Worm (Caenorhabditis elegans) whole organism, midembryonic: Measurements from ENCODE around the gene gst-27.
A peak's percentile ranks its signal among the peaks of the same experiment; 100 is the strongest.
"Not testable (repeated sequence)": the region's sequence is repeated elsewhere in the genome, so short reads cannot be mapped to it uniquely, and the experiment has no call there.

Source experiments
- T22C8.4 ChIP-seq: fragments of 200-800 bp; sonication (Bioruptor generic); IDR thresholded peaks from 2 replicates; pipeline ENCODE4 v1.3.6; 2022; ENCODE audit warnings: missing genetic modification characterization, missing compliant biosample characterization
- cog-1 ChIP-seq: sonication (generic microtip); optimal IDR thresholded peaks from 2 replicates; lab custom pipeline; 2016; ENCODE audit warnings: missing genetic modification characterization, missing compliant biosample characterization
- flt-1 ChIP-seq: fragments of 200-800 bp; sonication (Bioruptor generic); IDR thresholded peaks from 2 replicates; pipeline ENCODE4 v1.3.6; 2022; ENCODE audit warnings: missing genetic modification characterization, missing compliant biosample characterization
- klf-2 ChIP-seq: fragments of 200-800 bp; sonication (Bioruptor generic); conservative IDR thresholded peaks from 2 replicates; pipeline ENCODE4 v1.3.6; 2022; ENCODE audit warnings: missing genetic modification reagents, missing genetic modification characterization, missing compliant biosample characterization
- med-1 ChIP-seq: sonication (generic microtip); optimal IDR thresholded peaks from 2 replicates; lab custom pipeline; 2017; ENCODE audit warnings: missing genetic modification characterization, mild to moderate bottlenecking, missing compliant biosample characterization, antibody characterized with exemption, missing genetic modification reagents; ENCODE audit not compliant: insufficient read depth
- ref-1 ChIP-seq: fragments of 200-800 bp; sonication (Bioruptor generic); conservative IDR thresholded peaks from 2 replicates; pipeline ENCODE4 v1.3.6; 2022; ENCODE audit warnings: missing genetic modification reagents, missing genetic modification characterization, missing compliant biosample characterization
- tab-1 ChIP-seq: fragments of 200-800 bp; sonication (Bioruptor generic); IDR thresholded peaks from 2 replicates; pipeline ENCODE4 v1.3.6; 2022; ENCODE audit warnings: missing genetic modification characterization, missing compliant biosample characterization
- ztf-23 ChIP-seq: fragments of 200-800 bp; sonication (Bioruptor generic); IDR thresholded peaks from 2 replicates; pipeline ENCODE4 v1.3.6; 2022; ENCODE audit warnings: missing genetic modification reagents, missing genetic modification characterization, missing compliant biosample characterization
- ztf-29 ChIP-seq: fragments of 200-800 bp; sonication (Bioruptor generic); IDR thresholded peaks from 2 replicates; pipeline ENCODE4 v1.3.6; 2022; ENCODE audit warnings: missing genetic modification reagents, missing genetic modification characterization, missing compliant biosample characterization

The gst-27 gene

DNA sequence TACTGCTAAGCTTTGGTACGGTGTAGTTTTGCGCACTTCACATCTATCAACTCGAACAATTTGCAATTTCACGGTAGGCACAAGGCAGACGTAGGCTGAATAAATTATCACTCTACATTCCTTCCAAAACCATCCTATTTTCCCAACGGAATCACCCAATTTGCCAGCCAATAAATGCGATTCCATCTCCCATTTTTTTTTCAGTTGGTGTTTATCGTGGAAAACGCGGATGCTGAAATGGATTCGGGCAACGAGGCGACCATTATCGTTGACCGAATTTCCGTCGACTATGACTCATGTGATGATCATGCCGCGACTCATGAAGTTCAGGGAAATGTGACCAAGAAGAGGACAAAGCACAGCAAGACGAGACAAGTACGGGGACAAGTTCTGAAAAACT, 17.1 kb downstream of the gst-27 start:
- no peak for TF ChIP-seq T22C8.4 (GFP tag; lab: Robert Waterston, UW)
- no peak for TF ChIP-seq cog-1 (tag; lab: Kevin White, UChicago)
- TF ChIP-seq klf-2 (GFP tag; lab: Robert Waterston, UW): no peak
- no peak for TF ChIP-seq flt-1 (GFP tag; lab: Robert Waterston, UW)

DNA sequence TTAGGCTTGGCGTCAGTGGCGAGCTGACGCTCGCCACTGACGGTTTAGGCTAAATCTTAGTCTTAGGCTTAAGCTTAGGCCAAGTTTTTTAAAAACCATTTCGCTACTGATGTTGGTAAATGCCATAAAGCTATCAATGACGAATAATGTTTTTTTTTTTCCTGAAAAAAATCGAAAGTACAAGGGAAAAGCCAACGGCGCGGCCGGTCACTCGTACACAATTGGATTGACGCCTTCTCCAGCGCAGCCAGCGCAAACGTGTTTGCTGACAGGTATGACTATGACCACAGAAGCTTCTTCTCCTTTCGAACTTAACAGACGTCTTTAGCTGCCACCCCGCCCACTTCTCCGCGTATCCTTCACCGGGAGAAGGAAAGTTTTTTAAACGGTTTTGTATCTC, 19.9 kb downstream of the gst-27 start, which contains the start of gene Y53F4B.27:
Gene Y53F4B.27 (plus strand): TSS at position 301 of the 400 bp plus-strand sequence.
- TF ChIP-seq ztf-29 (GFP tag; lab: Robert Waterston, UW): no peak
- no peak for TF ChIP-seq ref-1 (GFP tag; lab: Robert Waterston, UW)
- no peak for TF ChIP-seq flt-1 (GFP tag; lab: Robert Waterston, UW)
- TF ChIP-seq T22C8.4 (GFP tag; lab: Robert Waterston, UW): no peak
- no peak for TF ChIP-seq tab-1 (GFP tag; lab: Robert Waterston, UW)
- no peak for TF ChIP-seq ztf-23 (GFP tag; lab: Robert Waterston, UW)
- no peak for TF ChIP-seq med-1 (GFP tag; lab: Kevin White, UChicago)
- TF ChIP-seq klf-2 (GFP tag; lab: Robert Waterston, UW): no peak
- TF ChIP-seq cog-1 (tag; lab: Kevin White, UChicago): no peak

DNA sequence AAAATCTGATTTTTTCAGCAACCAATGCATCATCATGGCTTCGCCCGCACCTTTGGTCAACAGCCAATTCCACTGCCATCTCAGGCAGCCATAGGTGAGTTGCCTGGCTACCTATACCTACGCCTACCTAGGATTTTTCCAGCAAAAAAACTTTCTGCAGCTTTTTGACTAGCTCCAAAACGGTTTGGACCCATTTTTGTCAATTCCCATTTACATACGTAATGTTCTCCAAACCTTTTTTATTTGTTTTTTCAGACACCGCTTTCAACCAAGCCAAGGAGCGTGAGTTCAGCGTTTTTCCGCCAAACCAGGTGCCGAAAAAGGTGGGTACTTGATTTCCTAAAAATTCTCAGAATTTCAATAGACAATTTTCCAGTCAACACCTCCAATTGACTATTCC, 21.8 kb downstream of the gst-27 start:
- TF ChIP-seq klf-2 (GFP tag; lab: Robert Waterston, UW): no peak
- TF ChIP-seq tab-1 (GFP tag; lab: Robert Waterston, UW): no peak
- no peak for TF ChIP-seq ref-1 (GFP tag; lab: Robert Waterston, UW)
- no peak for TF ChIP-seq flt-1 (GFP tag; lab: Robert Waterston, UW)

DNA sequence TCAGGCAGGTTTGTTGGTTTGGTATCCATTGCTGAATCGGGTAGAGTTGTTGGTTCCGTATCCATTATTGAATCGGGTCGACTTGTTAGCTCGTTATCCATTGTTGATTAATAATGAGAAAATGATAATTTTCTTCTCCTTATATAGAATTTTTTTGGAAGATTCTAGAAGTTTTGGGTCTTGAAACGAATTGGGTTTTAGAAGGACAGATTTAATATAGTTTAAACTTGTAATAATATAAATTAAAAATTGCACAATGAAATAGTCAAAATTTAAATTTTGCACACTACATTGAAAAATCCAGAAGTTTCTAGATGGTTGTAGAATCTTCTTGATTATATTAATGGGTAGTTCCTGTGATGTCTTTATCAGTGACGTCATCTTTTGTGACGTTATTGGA, 24.6 kb downstream of the gst-27 start, which contains the start of gene Y53F4B.26:
Gene Y53F4B.26 (minus strand): TSS at position 101 of the 400 bp plus-strand sequence.
- TF ChIP-seq flt-1 (GFP tag; lab: Robert Waterston, UW); tab-1 (GFP tag; lab: Robert Waterston, UW); cog-1 (tag; lab: Kevin White, UChicago): not testable (repeated sequence)

DNA sequence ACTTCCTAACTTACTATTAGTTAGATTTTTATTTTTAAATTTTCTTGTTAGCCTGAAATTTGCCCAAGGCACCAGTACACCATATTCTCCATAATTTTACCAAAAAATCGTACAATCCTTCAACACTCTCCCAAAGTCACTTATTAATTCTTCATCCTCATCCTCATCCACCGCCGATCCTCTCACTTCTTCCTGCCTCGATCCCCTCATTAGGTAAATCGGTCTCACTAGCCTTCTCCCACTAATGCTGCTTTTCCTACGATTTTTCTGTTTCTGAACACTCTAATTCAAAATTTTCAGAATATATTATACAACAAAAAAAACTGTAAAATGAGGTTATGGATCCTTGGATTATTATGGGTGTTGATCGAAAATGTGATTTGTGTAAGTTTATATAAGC, 29.6 kb downstream of the gst-27 start, which contains the start of gene Y53F4B.25:
Gene Y53F4B.25 (plus strand): TSS at position 301 of the 400 bp plus-strand sequence.
- no peak for TF ChIP-seq cog-1 (tag; lab: Kevin White, UChicago)
- TF ChIP-seq ref-1 (GFP tag; lab: Robert Waterston, UW): no peak
- TF ChIP-seq ztf-23 (GFP tag; lab: Robert Waterston, UW): no peak
- TF ChIP-seq ztf-29 (GFP tag; lab: Robert Waterston, UW): no peak
- no peak for TF ChIP-seq med-1 (GFP tag; lab: Kevin White, UChicago)
- no peak for TF ChIP-seq tab-1 (GFP tag; lab: Robert Waterston, UW)
- no peak for TF ChIP-seq flt-1 (GFP tag; lab: Robert Waterston, UW)
- no peak for TF ChIP-seq klf-2 (GFP tag; lab: Robert Waterston, UW)
- no peak for TF ChIP-seq T22C8.4 (GFP tag; lab: Robert Waterston, UW)

DNA sequence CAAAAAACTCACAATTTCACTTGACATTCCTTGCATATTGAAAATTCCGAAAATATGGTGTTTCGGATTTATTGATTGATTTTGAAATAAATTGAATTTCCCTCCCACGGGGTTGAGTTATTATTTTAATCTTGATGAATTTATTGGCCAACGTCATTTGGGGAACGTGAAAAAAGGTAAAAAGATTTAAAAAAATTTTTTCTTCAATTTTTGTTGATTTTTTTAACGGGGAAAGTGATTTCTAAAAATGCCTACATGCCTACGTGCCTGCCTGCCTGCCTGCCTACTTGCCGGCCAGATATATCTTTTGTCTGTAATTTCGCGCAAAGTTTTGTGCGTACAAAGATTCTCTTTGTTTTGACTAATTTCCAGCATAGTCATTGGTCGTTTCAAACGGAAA, 31.2 kb downstream of the gst-27 start, which contains the start of gene Y53F4B.24:
Gene Y53F4B.24 (minus strand): TSS at position 101 of the 400 bp plus-strand sequence.
- TF ChIP-seq ztf-29 (GFP tag; lab: Robert Waterston, UW) (no peak), ztf-23 (GFP tag; lab: Robert Waterston, UW) (no peak), T22C8.4 (GFP tag; lab: Robert Waterston, UW) (no peak), klf-2 (GFP tag; lab: Robert Waterston, UW) (no peak), tab-1 (GFP tag; lab: Robert Waterston, UW) (no peak), flt-1 (GFP tag; lab: Robert Waterston, UW) (no peak), cog-1 (tag; lab: Kevin White, UChicago) (no peak), med-1 (GFP tag; lab: Kevin White, UChicago) (no peak), ref-1 (GFP tag; lab: Robert Waterston, UW) (no peak)

DNA sequence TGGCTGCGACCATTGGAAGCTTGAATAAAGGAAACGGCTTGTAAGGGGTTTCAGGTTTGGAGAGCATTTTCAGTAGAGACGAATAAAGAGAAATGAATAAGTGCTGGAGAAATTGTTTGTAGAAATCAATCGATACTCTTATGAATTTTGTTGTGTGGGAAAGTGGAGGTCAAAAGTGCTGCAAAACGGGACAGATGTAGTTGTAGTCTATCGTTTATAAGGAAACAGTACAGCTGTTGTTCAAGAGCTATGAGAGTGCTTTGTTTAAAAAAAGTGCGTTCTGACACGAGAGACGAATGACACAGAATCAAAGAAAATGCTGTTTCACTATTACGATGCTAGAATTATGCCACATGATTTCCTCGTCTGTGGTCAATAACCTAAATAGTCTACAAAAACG, 35.0 kb downstream of the gst-27 start, which contains the start of gene Y53F4B.62:
Gene Y53F4B.62 (minus strand): TSS at position 101 of the 400 bp plus-strand sequence.
- TF ChIP-seq tab-1 (GFP tag; lab: Robert Waterston, UW) (no peak), ztf-29 (GFP tag; lab: Robert Waterston, UW) (no peak), klf-2 (GFP tag; lab: Robert Waterston, UW) (no peak), T22C8.4 (GFP tag; lab: Robert Waterston, UW) (no peak), flt-1 (GFP tag; lab: Robert Waterston, UW) (no peak), cog-1 (tag; lab: Kevin White, UChicago) (no peak), ref-1 (GFP tag; lab: Robert Waterston, UW) (no peak), ztf-23 (GFP tag; lab: Robert Waterston, UW) (no peak), med-1 (GFP tag; lab: Kevin White, UChicago) (no peak)

DNA sequence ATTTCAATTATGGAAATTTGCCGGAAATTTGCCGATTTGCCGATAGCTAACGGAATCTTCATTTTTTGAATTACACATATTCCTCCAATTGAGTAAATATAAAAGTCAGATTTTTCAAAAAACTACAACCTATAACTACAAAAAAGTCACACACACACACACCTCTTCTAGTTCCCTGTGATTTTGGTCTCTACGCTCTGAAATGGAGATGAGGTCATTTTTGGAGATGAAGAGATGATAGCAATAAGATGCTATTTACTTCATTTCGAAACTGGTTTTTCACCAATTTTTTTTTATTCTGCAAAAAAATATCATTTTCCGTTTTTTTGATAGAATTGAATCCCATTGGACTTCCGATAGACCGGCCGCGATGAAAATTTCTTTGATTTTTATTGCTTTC, 41.3 kb downstream of the gst-27 start, which contains the start of gene Y53F4B.23:
Gene Y53F4B.23 (plus strand): TSS at position 312 of the 400 bp plus-strand sequence.
- TF ChIP-seq flt-1 (GFP tag; lab: Robert Waterston, UW) (no peak), ztf-29 (GFP tag; lab: Robert Waterston, UW) (no peak), tab-1 (GFP tag; lab: Robert Waterston, UW) (no peak), T22C8.4 (GFP tag; lab: Robert Waterston, UW) (no peak)

DNA sequence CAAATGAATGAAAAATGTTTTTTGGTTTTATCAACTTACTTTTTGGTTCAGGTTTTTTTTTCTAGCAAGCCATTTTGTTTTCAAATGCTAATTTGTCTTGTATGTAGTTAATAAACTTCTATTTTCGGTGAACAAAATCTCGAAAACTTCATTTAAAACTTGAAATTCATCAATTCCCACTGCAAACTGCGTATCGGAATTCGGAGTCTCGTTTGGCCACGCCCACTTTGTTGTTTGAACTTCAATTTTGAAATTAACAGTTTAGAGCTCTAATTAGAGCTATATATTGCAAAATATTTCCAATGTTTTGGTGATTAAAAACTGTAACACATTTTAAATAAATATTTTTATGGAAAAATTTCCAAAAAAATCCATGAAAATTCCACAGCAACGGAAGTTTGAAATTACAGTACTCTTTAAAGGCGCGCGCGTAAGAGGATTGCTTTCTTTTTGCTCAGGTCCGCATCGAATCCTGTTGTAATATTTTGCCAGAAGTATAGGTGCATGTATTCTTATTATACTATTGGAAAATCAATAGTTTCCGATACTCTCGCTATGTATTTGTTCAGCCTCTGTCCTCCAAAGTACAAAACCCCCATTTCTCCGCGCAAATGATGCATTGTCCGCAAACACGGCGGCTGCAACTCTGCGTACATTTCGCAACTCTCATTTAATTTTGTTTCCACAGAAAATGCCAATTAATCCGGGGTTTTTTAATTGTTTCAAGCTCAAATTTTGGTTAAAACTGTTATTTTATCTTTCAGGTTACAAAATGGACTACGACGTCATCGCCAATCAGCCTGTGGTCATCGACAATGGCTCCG, 45.8 kb downstream of the gst-27 start, which contains the start of gene arp-1:
Gene arp-1 (plus strand): TSS at position 765 of the 824 bp plus-strand sequence.
- TF ChIP-seq cog-1 (tag; lab: Kevin White, UChicago): peak; percentile 1
- no peak for TF ChIP-seq tab-1 (GFP tag; lab: Robert Waterston, UW)
- no peak for TF ChIP-seq med-1 (GFP tag; lab: Kevin White, UChicago)
- no peak for TF ChIP-seq ztf-23 (GFP tag; lab: Robert Waterston, UW)
- TF ChIP-seq klf-2 (GFP tag; lab: Robert Waterston, UW): no peak
- TF ChIP-seq ref-1 (GFP tag; lab: Robert Waterston, UW): no peak
- no peak for TF ChIP-seq flt-1 (GFP tag; lab: Robert Waterston, UW)
- TF ChIP-seq T22C8.4 (GFP tag; lab: Robert Waterston, UW): peak; percentile 33; the same call in 1 of the 2 replicates
- no peak for TF ChIP-seq ztf-29 (GFP tag; lab: Robert Waterston, UW)
